Worm (Caenorhabditis elegans) whole organism, L1 larva: ENCODE data around the gene sox-4.

Experiments
- C04F5.9 ChIP-seq: sonication (generic microtip); optimal IDR thresholded peaks from 2 replicates; lab custom pipeline; 2016; ENCODE audit warnings: missing genetic modification characterization, missing compliant biosample characterization
- aha-1 ChIP-seq: fragments of 150-350 bp; optimal IDR thresholded peaks from 2 replicates; lab custom pipeline; 2014; ENCODE audit warnings: missing biosample characterization, missing genetic modification characterization
- dsc-1 ChIP-seq: sonication (generic microtip); optimal IDR thresholded peaks from 2 replicates; lab custom pipeline; 2016; ENCODE audit warnings: mild to moderate bottlenecking, missing genetic modification characterization, missing compliant biosample characterization
- fkh-4 ChIP-seq: sonication (generic microtip); optimal IDR thresholded peaks from 2 replicates; lab custom pipeline; 2016; ENCODE audit warnings: missing compliant biosample characterization, missing genetic modification characterization, borderline replicate concordance
- hpl-2 ChIP-seq: fragments of 150-350 bp; optimal IDR thresholded peaks from 2 replicates; lab custom pipeline; 2014; ENCODE audit warnings: missing biosample characterization, missing genetic modification reagents, missing genetic modification characterization
- lsy-2 ChIP-seq, 2 experiments: fragments of 150-350 bp; optimal IDR thresholded peaks; 2 replicates each; lab custom pipeline; 2014; ENCODE audit warnings: missing biosample characterization in 2 of 2, missing genetic modification characterization in 2 of 2
- nhr-11 ChIP-seq: fragments of 150-350 bp; optimal IDR thresholded peaks from 2 replicates; lab custom pipeline; 2014; ENCODE audit warnings: missing biosample characterization, missing genetic modification characterization
- nhr-12 ChIP-seq: sonication (generic microtip); optimal IDR thresholded peaks from 2 replicates; lab custom pipeline; 2017; ENCODE audit warnings: missing biosample characterization, missing genetic modification characterization
- nhr-77 ChIP-seq: fragments of 150-350 bp; optimal IDR thresholded peaks from 2 replicates; lab custom pipeline; 2014; ENCODE audit warnings: missing biosample characterization, missing genetic modification characterization
- unc-62 ChIP-seq: fragments of 150-350 bp; optimal IDR thresholded peaks from 2 replicates; lab custom pipeline; 2014; ENCODE audit warnings: missing biosample characterization, missing genetic modification reagents, missing genetic modification characterization

ce11 chrX:3500903-3501302, 7.9 kb downstream of the sox-4 start:
- no peak for TF ChIP-seq lsy-2 (tag; optimal IDR thresholded peaks at IDR 0.05; lab: Kevin White, UChicago)
- no peak for TF ChIP-seq dsc-1 (tag; lab: Kevin White, UChicago)
- TF ChIP-seq nhr-11 (tag; lab: Kevin White, UChicago), result no peak
- TF ChIP-seq nhr-77 (tag; lab: Kevin White, UChicago), result no peak
- TF ChIP-seq hpl-2, result no peak
- TF ChIP-seq unc-62 (GFP tag; lab: Kevin White, UChicago), result no peak
- no peak for TF ChIP-seq C04F5.9 (tag; lab: Kevin White, UChicago)
- no peak for TF ChIP-seq nhr-12 (tag; lab: Kevin White, UChicago)
- no peak for TF ChIP-seq aha-1 (tag; lab: Kevin White, UChicago)
- no peak for TF ChIP-seq fkh-4 (tag; lab: Kevin White, UChicago)
